Worm (Caenorhabditis elegans): ENCODE results near the gene mac-1.

DNA sequence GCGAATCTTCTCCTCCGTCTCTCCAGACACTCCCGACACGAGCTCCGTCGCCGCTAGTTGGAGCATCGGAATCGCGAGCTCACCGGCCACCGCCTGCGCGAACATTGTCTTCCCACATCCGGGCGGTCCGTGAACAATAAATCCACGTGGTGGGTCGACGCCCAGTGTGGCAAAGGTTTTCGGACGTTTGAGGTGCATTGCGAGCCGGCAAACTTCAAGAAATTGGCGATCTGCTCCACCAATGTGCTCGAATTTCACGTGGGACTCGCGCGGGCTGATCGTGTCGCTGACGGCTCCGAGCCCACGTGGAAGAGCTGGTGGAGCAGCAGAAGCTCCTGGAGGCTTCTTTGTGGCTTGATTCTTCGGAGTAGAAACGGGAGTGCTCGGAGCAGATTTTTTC is 4.1 kb downstream of the mac-1 start:
- TF ChIP-seq cog-1 (tag; optimal IDR thresholded peaks at IDR 0.05) (no peak), ztf-29 (GFP tag; IDR thresholded peaks at IDR 0.05) (no peak), ztf-23 (GFP tag; IDR thresholded peaks at IDR 0.05) (no peak), flt-1 (GFP tag; IDR thresholded peaks at IDR 0.05) (no peak), klf-2 (GFP tag; conservative IDR thresholded peaks at IDR 0.05) (no peak), med-1 (GFP tag; optimal IDR thresholded peaks at IDR 0.05; ENCODE audit: insufficient read depth) (no peak), ref-1 (GFP tag; conservative IDR thresholded peaks at IDR 0.05) (no peak), tab-1 (GFP tag; IDR thresholded peaks at IDR 0.05) (no peak)
